Fruit fly (Drosophila melanogaster) whole organism, embryonic: ENCODE measurements around the gene Blm.
A peak's percentile ranks its signal among the peaks of the same experiment; 100 is the strongest.

Experiments
- Ada2b ChIP-seq: fragments of 200-800 bp; sonication (Bioruptor generic); IDR thresholded peaks from 2 replicates; pipeline ENCODE4 v1.3.6; 2022; ENCODE audit warnings: missing biosample characterization, missing genetic modification characterization
- Aef1 ChIP-seq: fragments of 200-800 bp; sonication (Bioruptor generic); IDR thresholded peaks from 3 replicates; pipeline ENCODE4 v1.3.6; 2022; ENCODE audit warnings: missing biosample characterization, missing genetic modification characterization
- Atf-2 ChIP-seq: fragments of 200-800 bp; sonication (Bioruptor generic); optimal IDR thresholded peaks from 2 replicates; lab custom pipeline; 2016; ENCODE audit warnings: missing biosample characterization, missing genetic modification characterization
- B-H1 ChIP-seq: fragments of 200-800 bp; sonication (Bioruptor generic); IDR thresholded peaks from 3 replicates; pipeline ENCODE4 v1.3.6; 2022; ENCODE audit warnings: missing biosample characterization, missing genetic modification characterization
- Bteb2 ChIP-seq: fragments of 200-800 bp; sonication (Bioruptor generic); optimal IDR thresholded peaks from 2 replicates; lab custom pipeline; 2016; ENCODE audit warnings: missing biosample characterization, missing genetic modification characterization
- CG10366 ChIP-seq: fragments of 200-800 bp; sonication (Bioruptor generic); IDR thresholded peaks from 2 replicates; pipeline ENCODE4 v1.3.6; 2022; ENCODE audit warnings: missing biosample characterization, missing genetic modification characterization
- CG10431 ChIP-seq: fragments of 200-800 bp; sonication (Bioruptor generic); optimal IDR thresholded peaks from 3 replicates; lab custom pipeline; 2018; ENCODE audit warnings: missing biosample characterization, mild to moderate bottlenecking, missing genetic modification characterization
- CG11085 ChIP-seq: fragments of 200-800 bp; sonication (Bioruptor generic); IDR thresholded peaks from 2 replicates; pipeline ENCODE4 v1.3.6; 2022; ENCODE audit warnings: missing biosample characterization, missing genetic modification characterization
- CG11093 ChIP-seq: fragments of 200-800 bp; sonication (Bioruptor generic); IDR thresholded peaks from 3 replicates; pipeline ENCODE4 v1.3.6; 2022; ENCODE audit warnings: missing biosample characterization, missing genetic modification characterization
- CG11560 ChIP-seq: fragments of 200-800 bp; sonication (Bioruptor generic); IDR thresholded peaks from 3 replicates; pipeline ENCODE4 v1.3.6; 2022; ENCODE audit warnings: missing biosample characterization, missing genetic modification characterization
- CG11695 ChIP-seq: fragments of 200-800 bp; sonication (Bioruptor generic); IDR thresholded peaks from 3 replicates; pipeline ENCODE4 v1.3.6; 2022; ENCODE audit warnings: missing biosample characterization, missing genetic modification characterization
- CG12219 ChIP-seq: fragments of 200-800 bp; sonication (Bioruptor generic); optimal IDR thresholded peaks from 3 replicates; lab custom pipeline; 2018; ENCODE audit warnings: missing biosample characterization, mild to moderate bottlenecking, missing genetic modification characterization
- CG13123 ChIP-seq: fragments of 200-800 bp; sonication (Bioruptor generic); optimal IDR thresholded peaks from 2 replicates; lab custom pipeline; 2016; ENCODE audit warnings: missing biosample characterization, missing genetic modification characterization
- CG14860 ChIP-seq: fragments of 200-800 bp; sonication (Bioruptor generic); IDR thresholded peaks from 3 replicates; pipeline ENCODE4 v1.3.6; 2022; ENCODE audit warnings: missing biosample characterization, missing genetic modification characterization; ENCODE audit not compliant: partially characterized antibody
- CG16813 ChIP-seq: fragments of 200-800 bp; sonication (Bioruptor generic); IDR thresholded peaks from 3 replicates; pipeline ENCODE4 v1.3.6; 2022; ENCODE audit warnings: missing biosample characterization, missing genetic modification characterization; ENCODE audit not compliant: partially characterized antibody
- CG17802 ChIP-seq: fragments of 200-800 bp; sonication (Bioruptor generic); optimal IDR thresholded peaks from 2 replicates; lab custom pipeline; 2018; ENCODE audit warnings: missing biosample characterization, mild to moderate bottlenecking, missing genetic modification characterization, moderate library complexity
- CG18262 ChIP-seq: fragments of 200-800 bp; optimal IDR thresholded peaks from 3 replicates; lab custom pipeline; 2019; ENCODE audit warnings: missing biosample characterization, mild to moderate bottlenecking, missing genetic modification characterization, moderate library complexity
- CG3407 ChIP-seq: fragments of 200-800 bp; sonication (Bioruptor generic); optimal IDR thresholded peaks from 2 replicates; lab custom pipeline; 2018; ENCODE audit warnings: missing biosample characterization, mild to moderate bottlenecking, missing genetic modification characterization
- CG3726 ChIP-seq: fragments of 200-800 bp; sonication (Bioruptor generic); IDR thresholded peaks from 3 replicates; pipeline ENCODE4, ENCODE4 v1.3.6; 2022; ENCODE audit warnings: missing biosample characterization, missing genetic modification characterization
- CG8290 ChIP-seq, 3 experiments: fragments of 200-800 bp; sonication (Bioruptor generic); optimal IDR thresholded peaks; 2 replicates each; lab custom pipeline; 2016 to 2019; ENCODE audit warnings: missing biosample characterization in 3 of 3, missing genetic modification characterization in 3 of 3, mild to moderate bottlenecking in 2 of 3, moderate library complexity in 1 of 3
- CG8765 ChIP-seq: fragments of 200-800 bp; sonication (Bioruptor generic); IDR thresholded peaks from 2 replicates; pipeline ENCODE4 v1.3.6; 2022; ENCODE audit warnings: missing biosample characterization, missing genetic modification characterization
- CG9797 ChIP-seq: fragments of 200-800 bp; sonication (Bioruptor generic); optimal IDR thresholded peaks from 3 replicates; lab custom pipeline; 2018; ENCODE audit warnings: missing biosample characterization, mild to moderate bottlenecking, missing genetic modification characterization
- Chrac-16 ChIP-seq: fragments of 200-800 bp; sonication (Bioruptor generic); optimal IDR thresholded peaks from 3 replicates; lab custom pipeline; 2016; ENCODE audit warnings: missing biosample characterization, missing genetic modification characterization
- Dad ChIP-seq: fragments of 200-800 bp; sonication (Bioruptor generic); optimal IDR thresholded peaks from 3 replicates; lab custom pipeline; 2016; ENCODE audit warnings: missing biosample characterization, missing genetic modification characterization
- Dip3 ChIP-seq: fragments of 200-800 bp; sonication (Bioruptor generic); optimal IDR thresholded peaks from 3 replicates; lab custom pipeline; 2016; ENCODE audit warnings: missing biosample characterization, missing genetic modification characterization
- E2f1 ChIP-seq: fragments of 200-800 bp; sonication (Bioruptor generic); IDR thresholded peaks from 2 replicates; pipeline ENCODE4 v1.3.6; 2022; ENCODE audit warnings: missing biosample characterization, missing genetic modification characterization
- Ets65A ChIP-seq: fragments of 200-800 bp; sonication (Bioruptor generic); peaks from one replicate; lab custom pipeline; 2016; ENCODE audit warnings: missing biosample characterization, missing genetic modification characterization
- Fer1 ChIP-seq: fragments of 200-800 bp; sonication (Bioruptor generic); optimal IDR thresholded peaks from 2 replicates; lab custom pipeline; 2017; ENCODE audit warnings: missing biosample characterization, mild to moderate bottlenecking, missing genetic modification characterization
- Fer2 ChIP-seq: fragments of 200-800 bp; sonication (Bioruptor generic); optimal IDR thresholded peaks from 2 replicates; lab custom pipeline; 2018; ENCODE audit warnings: missing biosample characterization, mild to moderate bottlenecking, missing genetic modification characterization, moderate library complexity
- Kr ChIP-seq: fragments of 200-800 bp; sonication (Bioruptor generic); optimal IDR thresholded peaks from 2 replicates; lab custom pipeline; 2017; ENCODE audit warnings: missing biosample characterization, mild to moderate bottlenecking, missing genetic modification characterization
- Mrtf ChIP-seq: fragments of 200-800 bp; sonication (Bioruptor generic); IDR thresholded peaks from 3 replicates; pipeline ENCODE4 v1.3.6; 2022; ENCODE audit warnings: missing biosample characterization, missing genetic modification characterization
- Oaz ChIP-seq: fragments of 200-800 bp; sonication (Bioruptor generic); IDR thresholded peaks from 2 replicates; pipeline ENCODE4 v1.3.6; 2022; ENCODE audit warnings: missing biosample characterization, missing genetic modification characterization
- Rfx ChIP-seq: fragments of 200-800 bp; sonication (Bioruptor generic); IDR thresholded peaks from 2 replicates; pipeline ENCODE4 v1.3.6; 2022; ENCODE audit warnings: missing biosample characterization, missing genetic modification characterization
- Taf1 ChIP-seq: fragments of 200-800 bp; sonication (Bioruptor generic); IDR thresholded peaks from 2 replicates; pipeline ENCODE4 v1.3.6; 2022; ENCODE audit warnings: missing biosample characterization, missing genetic modification characterization
- al ChIP-seq: fragments of 200-800 bp; sonication (Bioruptor generic); IDR thresholded peaks from 2 replicates; pipeline ENCODE4 v1.3.6; 2022; ENCODE audit warnings: missing biosample characterization, missing genetic modification characterization
- aop ChIP-seq: fragments of 200-800 bp; sonication (Bioruptor generic); IDR thresholded peaks from 2 replicates; pipeline ENCODE4 v1.3.6; 2022; ENCODE audit warnings: missing biosample characterization, missing genetic modification characterization
- az2 ChIP-seq: fragments of 200-800 bp; sonication (Bioruptor generic); optimal IDR thresholded peaks from 3 replicates; lab custom pipeline; 2016; ENCODE audit warnings: missing biosample characterization, missing genetic modification characterization
- chn ChIP-seq: fragments of 200-800 bp; sonication (Bioruptor generic); optimal IDR thresholded peaks from 2 replicates; lab custom pipeline; 2016; ENCODE audit warnings: missing biosample characterization, missing genetic modification characterization
- croc ChIP-seq: fragments of 200-800 bp; sonication (Bioruptor generic); conservative IDR thresholded peaks from 3 replicates; pipeline ENCODE4 v1.3.6; 2022; ENCODE audit warnings: missing biosample characterization, missing genetic modification characterization
- dan ChIP-seq: fragments of 200-800 bp; sonication (Bioruptor generic); IDR thresholded peaks from 2 replicates; pipeline ENCODE4 v1.3.6; 2022; ENCODE audit warnings: missing biosample characterization, missing genetic modification characterization
- emc ChIP-seq: fragments of 200-800 bp; sonication (Bioruptor generic); optimal IDR thresholded peaks from 2 replicates; lab custom pipeline; 2016; ENCODE audit warnings: missing biosample characterization, missing genetic modification characterization
- ind ChIP-seq: fragments of 200-800 bp; sonication (Bioruptor generic); optimal IDR thresholded peaks from 3 replicates; lab custom pipeline; 2016; ENCODE audit warnings: missing biosample characterization, missing genetic modification characterization
- jigr1 ChIP-seq: fragments of 200-800 bp; sonication (Bioruptor generic); IDR thresholded peaks from 3 replicates; pipeline ENCODE4 v1.3.6; 2022; ENCODE audit warnings: missing biosample characterization, missing genetic modification characterization
- kah ChIP-seq: fragments of 200-800 bp; sonication (Bioruptor generic); optimal IDR thresholded peaks from 2 replicates; lab custom pipeline; 2018; ENCODE audit warnings: missing biosample characterization, mild to moderate bottlenecking, missing genetic modification characterization
- pfk ChIP-seq: fragments of 200-800 bp; sonication (Bioruptor generic); optimal IDR thresholded peaks from 2 replicates; lab custom pipeline; 2018; ENCODE audit warnings: missing biosample characterization, mild to moderate bottlenecking, missing genetic modification characterization, moderate library complexity
- pzg ChIP-seq: fragments of 200-800 bp; sonication (Bioruptor generic); optimal IDR thresholded peaks from 3 replicates; lab custom pipeline; 2018; ENCODE audit warnings: missing biosample characterization, mild to moderate bottlenecking, missing genetic modification characterization, moderate library complexity
- sd ChIP-seq: fragments of 200-800 bp; sonication (Bioruptor generic); optimal IDR thresholded peaks from 3 replicates; lab custom pipeline; 2018; ENCODE audit warnings: missing biosample characterization, mild to moderate bottlenecking, missing genetic modification characterization, moderate library complexity
- slou ChIP-seq: fragments of 200-800 bp; sonication (Bioruptor generic); optimal IDR thresholded peaks from 3 replicates; lab custom pipeline; 2016; ENCODE audit warnings: missing biosample characterization, missing genetic modification characterization
- ssp ChIP-seq: fragments of 200-800 bp; sonication (Bioruptor generic); IDR thresholded peaks from 2 replicates; pipeline ENCODE4 v1.3.6; 2022; ENCODE audit warnings: missing biosample characterization, missing genetic modification characterization
- toy ChIP-seq: fragments of 200-800 bp; sonication (Bioruptor generic); IDR thresholded peaks from 2 replicates; pipeline ENCODE4 v1.3.6; 2022; ENCODE audit warnings: missing biosample characterization, missing genetic modification characterization
- tx ChIP-seq: fragments of 200-800 bp; sonication (Bioruptor generic); optimal IDR thresholded peaks from 2 replicates; lab custom pipeline; 2016; ENCODE audit warnings: missing biosample characterization, missing genetic modification characterization
- wdn ChIP-seq: fragments of 200-800 bp; sonication (Bioruptor generic); IDR thresholded peaks from 2 replicates; pipeline ENCODE4 v1.3.6; 2022; ENCODE audit warnings: missing biosample characterization, missing genetic modification characterization
- zfh2 ChIP-seq: fragments of 200-800 bp; sonication (Bioruptor generic); optimal IDR thresholded peaks from 2 replicates; lab custom pipeline; 2016; ENCODE audit warnings: missing biosample characterization, missing genetic modification characterization

Blm gene

dm6 chr3R:11735337-11735736 is 6.2 kb downstream of the Blm start, which contains the start of gene CG14721 (continued):
- no peak for TF ChIP-seq Fer1 (GFP tag; lab: Kevin White, UChicago)
- peak; percentile 54 for TF ChIP-seq Aef1 (GFP tag; lab: Robert Waterston, UW)
- TF ChIP-seq Bteb2 (GFP tag; lab: Kevin White, UChicago): no peak
- no peak for TF ChIP-seq CG11093
- no peak for TF ChIP-seq Mrtf
- no peak for TF ChIP-seq CG11085 (GFP tag; lab: Robert Waterston, UW)
- TF ChIP-seq Atf-2: no peak
- no peak for TF ChIP-seq Kr
- TF ChIP-seq Dip3 (GFP tag; lab: Kevin White, UChicago): no peak
- peak; percentile 23 for TF ChIP-seq Chrac-16 (GFP tag; lab: Kevin White, UChicago)
- no peak for TF ChIP-seq CG14860 (GFP tag; lab: Robert Waterston, UW)
- peak; percentile 19 for TF ChIP-seq az2 (GFP tag; lab: Kevin White, UChicago)
- no peak for TF ChIP-seq zfh2 (GFP tag; lab: Kevin White, UChicago)
- TF ChIP-seq CG13123 (GFP tag; lab: Kevin White, UChicago): no peak
- TF ChIP-seq E2f1 (GFP tag; lab: Robert Waterston, UW): no peak
- TF ChIP-seq slou (GFP tag; lab: Kevin White, UChicago): no peak
- peak; percentile 45; the same call in 1 of the 3 replicates for TF ChIP-seq CG11560
- no peak for TF ChIP-seq pfk (GFP tag; lab: Kevin White, UChicago)
- no peak for TF ChIP-seq dan (GFP tag; lab: Robert Waterston, UW)
- TF ChIP-seq chn (GFP tag; lab: Kevin White, UChicago): peak; percentile 92
- no peak for TF ChIP-seq CG17802 (tag; lab: Kevin White, UChicago)
- TF ChIP-seq Ets65A (GFP tag; lab: Kevin White, UChicago): no peak
- no peak for TF ChIP-seq wdn (GFP tag; lab: Robert Waterston, UW)
- peak; percentile 30; the same call in 1 of the 2 replicates for TF ChIP-seq ssp (GFP tag; lab: Robert Waterston, UW)
- TF ChIP-seq Dad (GFP tag; lab: Kevin White, UChicago): no peak
- TF ChIP-seq pzg (GFP tag; lab: Kevin White, UChicago): peak; percentile 77
- TF ChIP-seq croc: no peak
- TF ChIP-seq CG11695 (GFP tag; lab: Robert Waterston, UW): 0 out of 3 replicates have a peak, but pooled peaks have one; percentile 32
- TF ChIP-seq CG10431 (GFP tag; lab: Kevin White, UChicago): no peak
- no peak for TF ChIP-seq sd (tag; lab: Kevin White, UChicago)
- TF ChIP-seq jigr1 (GFP tag; lab: Robert Waterston, UW): no peak
- TF ChIP-seq B-H1 (GFP tag; lab: Robert Waterston, UW): no peak
- TF ChIP-seq CG12219 (GFP tag; lab: Kevin White, UChicago): no peak
- no peak for TF ChIP-seq emc (GFP tag; lab: Kevin White, UChicago)
- TF ChIP-seq CG8765 (GFP tag; lab: Robert Waterston, UW): no peak
- no peak for TF ChIP-seq ind
- no peak for TF ChIP-seq Oaz (GFP tag; lab: Robert Waterston, UW)
- TF ChIP-seq CG8290 (GFP tag; optimal IDR thresholded peaks at IDR 0.05; lab: Kevin White, UChicago): no peak
- TF ChIP-seq CG8290 (tag; optimal IDR thresholded peaks at IDR 0.05; lab: Kevin White, UChicago): no peak
- TF ChIP-seq CG10366: no peak
- no peak; the same call in 1 of the 2 replicates for TF ChIP-seq Rfx (GFP tag; lab: Robert Waterston, UW)
- no peak for TF ChIP-seq al (GFP tag; lab: Robert Waterston, UW)
- no peak for TF ChIP-seq Taf1 (GFP tag; lab: Robert Waterston, UW)
- no peak for TF ChIP-seq toy (GFP tag; lab: Robert Waterston, UW)
- TF ChIP-seq kah: no peak
- no peak for TF ChIP-seq CG3726
- no peak for TF ChIP-seq Fer2
- peak; percentile 37; the same call in 1 of the 3 replicates for TF ChIP-seq CG16813
- TF ChIP-seq aop (GFP tag; lab: Robert Waterston, UW): no peak
- TF ChIP-seq CG9797 (GFP tag; lab: Kevin White, UChicago): peak; percentile 91
- no peak for TF ChIP-seq CG18262
- TF ChIP-seq Ada2b (GFP tag; lab: Robert Waterston, UW): no peak
- TF ChIP-seq CG3407: no peak
- TF ChIP-seq tx (GFP tag; lab: Kevin White, UChicago): no peak
